Fruit fly (Drosophila melanogaster) whole organism, embryonic: ENCODE results near the gene CG6005.

Experiments used
- CG10274 ChIP-seq: fragments of 200-800 bp; sonication (Bioruptor generic); optimal IDR thresholded peaks from 3 replicates; lab custom pipeline; 2017; ENCODE audit warnings: missing biosample characterization, mild to moderate bottlenecking, missing genetic modification characterization
- CG10366 ChIP-seq: fragments of 200-800 bp; sonication (Bioruptor generic); IDR thresholded peaks from 2 replicates; pipeline ENCODE4 v1.3.6; 2022; ENCODE audit warnings: missing biosample characterization, missing genetic modification characterization
- CG12236 ChIP-seq: fragments of 200-800 bp; sonication (Bioruptor generic); optimal IDR thresholded peaks from 2 replicates; lab custom pipeline; 2016; ENCODE audit warnings: missing biosample characterization, missing genetic modification characterization
- CG1233 ChIP-seq: fragments of 200-800 bp; sonication (Bioruptor generic); optimal IDR thresholded peaks from 4 replicates; lab custom pipeline; 2018; ENCODE audit warnings: missing biosample characterization, mild to moderate bottlenecking, missing genetic modification characterization
- CG13775 ChIP-seq: fragments of 200-800 bp; sonication (Bioruptor generic); optimal IDR thresholded peaks from 3 replicates; lab custom pipeline; 2017; ENCODE audit warnings: missing biosample characterization, mild to moderate bottlenecking, missing genetic modification characterization
- CG14050 ChIP-seq: fragments of 200-800 bp; sonication (Bioruptor generic); IDR thresholded peaks from 3 replicates; pipeline ENCODE4 v1.3.6; 2022; ENCODE audit warnings: missing biosample characterization, missing genetic modification characterization
- CG15479 ChIP-seq: fragments of 200-800 bp; sonication (Bioruptor generic); optimal IDR thresholded peaks from 3 replicates; lab custom pipeline; 2019; ENCODE audit warnings: missing biosample characterization, mild to moderate bottlenecking, missing genetic modification characterization, moderate library complexity
- CG17359 ChIP-seq: fragments of 200-800 bp; sonication (Bioruptor generic); optimal IDR thresholded peaks from 3 replicates; lab custom pipeline; 2018; ENCODE audit warnings: missing biosample characterization, mild to moderate bottlenecking, missing genetic modification characterization, moderate library complexity
- CG17361 ChIP-seq: fragments of 200-800 bp; sonication (Bioruptor generic); IDR thresholded peaks from 3 replicates; pipeline ENCODE4 v1.3.6; 2022; ENCODE audit warnings: missing biosample characterization, missing genetic modification characterization
- CG4360 ChIP-seq: fragments of 200-800 bp; sonication (Bioruptor generic); IDR thresholded peaks from 2 replicates; pipeline ENCODE4 v1.3.6; 2022; ENCODE audit warnings: missing biosample characterization, missing genetic modification characterization
- CG6683 ChIP-seq: fragments of 200-800 bp; sonication (Bioruptor generic); optimal IDR thresholded peaks from 2 replicates; lab custom pipeline; 2017; ENCODE audit warnings: missing biosample characterization, mild to moderate bottlenecking, missing genetic modification characterization, missing genetic modification reagents
- CG7271 ChIP-seq: fragments of 200-800 bp; sonication (Bioruptor generic); optimal IDR thresholded peaks from 2 replicates; lab custom pipeline; 2018; ENCODE audit warnings: missing biosample characterization, mild to moderate bottlenecking, missing genetic modification characterization, moderate library complexity
- CG7556 ChIP-seq: fragments of 200-800 bp; sonication (Bioruptor generic); optimal IDR thresholded peaks from 2 replicates; lab custom pipeline; 2017; ENCODE audit warnings: missing biosample characterization, mild to moderate bottlenecking, missing genetic modification characterization
- CG7786 ChIP-seq: fragments of 200-800 bp; sonication (Bioruptor generic); optimal IDR thresholded peaks from 2 replicates; lab custom pipeline; 2016; ENCODE audit warnings: missing biosample characterization, missing genetic modification characterization
- CG7839 ChIP-seq: fragments of 200-800 bp; sonication (Bioruptor generic); optimal IDR thresholded peaks from 3 replicates; lab custom pipeline; 2018; ENCODE audit warnings: missing biosample characterization, mild to moderate bottlenecking, missing genetic modification characterization, moderate library complexity
- CG8290 ChIP-seq, 3 experiments: fragments of 200-800 bp; sonication (Bioruptor generic); optimal IDR thresholded peaks; 2 replicates each; lab custom pipeline; 2016 to 2019; ENCODE audit warnings: missing biosample characterization in 3 of 3, missing genetic modification characterization in 3 of 3, mild to moderate bottlenecking in 2 of 3, moderate library complexity in 1 of 3
- CG8359 ChIP-seq: fragments of 200-800 bp; sonication (Bioruptor generic); optimal IDR thresholded peaks from 2 replicates; lab custom pipeline; 2017; ENCODE audit warnings: missing biosample characterization, mild to moderate bottlenecking, missing genetic modification characterization, borderline replicate concordance
- CG8388 ChIP-seq: fragments of 200-800 bp; sonication (Bioruptor generic); optimal IDR thresholded peaks from 2 replicates; lab custom pipeline; 2019; ENCODE audit warnings: missing biosample characterization, mild to moderate bottlenecking, missing genetic modification characterization, moderate library complexity
- CG9727 ChIP-seq: fragments of 200-800 bp; sonication (Bioruptor generic); optimal IDR thresholded peaks from 3 replicates; lab custom pipeline; 2017; ENCODE audit warnings: missing biosample characterization, mild to moderate bottlenecking, missing genetic modification characterization
- CG9817 ChIP-seq: fragments of 200-800 bp; sonication (Bioruptor generic); optimal IDR thresholded peaks from 2 replicates; lab custom pipeline; 2018; ENCODE audit warnings: missing biosample characterization, mild to moderate bottlenecking, missing genetic modification characterization, moderate library complexity
- CoRest ChIP-seq: fragments of 200-800 bp; sonication (Bioruptor generic); optimal IDR thresholded peaks from 3 replicates; lab custom pipeline; 2018; ENCODE audit warnings: missing biosample characterization, mild to moderate bottlenecking, missing genetic modification characterization, moderate library complexity
- D19A ChIP-seq: fragments of 200-800 bp; optimal IDR thresholded peaks from 3 replicates; lab custom pipeline; 2019; ENCODE audit warnings: missing biosample characterization, mild to moderate bottlenecking, missing genetic modification characterization, moderate library complexity
- Eip74EF ChIP-seq, 2 experiments: fragments of 200-800 bp in 1 of 2; fragments of >200 bp in 1 of 2; sonication (Bioruptor generic) in 1 of 2; optimal IDR thresholded peaks; 2 replicates each; lab custom pipeline; 2017 to 2019; ENCODE audit warnings: missing biosample characterization in 2 of 2, missing genetic modification characterization in 2 of 2, mild to moderate bottlenecking in 1 of 2, moderate library complexity in 1 of 2
- Hr3 ChIP-seq: fragments of 200-800 bp; sonication (Bioruptor generic); optimal IDR thresholded peaks from 3 replicates; lab custom pipeline; 2016; ENCODE audit warnings: missing biosample characterization, missing genetic modification characterization
- Hr51 ChIP-seq, 2 experiments: fragments of 200-800 bp; sonication (Bioruptor generic); optimal IDR thresholded peaks; 2 replicates in 1 of 2; 3 replicates in 1 of 2; lab custom pipeline; 2016 to 2018; ENCODE audit warnings: missing biosample characterization in 2 of 2, missing genetic modification characterization in 2 of 2, mild to moderate bottlenecking in 1 of 2, moderate library complexity in 1 of 2
- Lim3 ChIP-seq: fragments of 200-800 bp; sonication (Bioruptor generic); IDR thresholded peaks from 2 replicates; pipeline ENCODE4 v1.3.6; 2022; ENCODE audit warnings: missing biosample characterization, missing genetic modification characterization
- Myb ChIP-seq: fragments of 200-800 bp; sonication (Bioruptor generic); optimal IDR thresholded peaks from 2 replicates; lab custom pipeline; 2016; ENCODE audit warnings: missing biosample characterization, missing genetic modification characterization
- NfI ChIP-seq: fragments of 200-800 bp; sonication (Bioruptor generic); optimal IDR thresholded peaks from 3 replicates; lab custom pipeline; 2018; ENCODE audit warnings: missing biosample characterization, mild to moderate bottlenecking, missing genetic modification characterization, moderate library complexity
- Six4 ChIP-seq: fragments of 200-800 bp; sonication (Bioruptor generic); optimal IDR thresholded peaks from 2 replicates; lab custom pipeline; 2016; ENCODE audit warnings: missing biosample characterization, missing genetic modification characterization
- Sry-δ ChIP-seq: fragments of 200-800 bp; sonication (Bioruptor generic); optimal IDR thresholded peaks from 2 replicates; lab custom pipeline; 2016; ENCODE audit warnings: missing biosample characterization, missing genetic modification characterization
- TFAM ChIP-seq: fragments of 200-800 bp; sonication (Bioruptor generic); optimal IDR thresholded peaks from 2 replicates; lab custom pipeline; 2017; ENCODE audit warnings: missing biosample characterization, missing genetic modification characterization, inconsistent platforms
- bowl ChIP-seq: fragments of 200-800 bp; sonication (Bioruptor generic); IDR thresholded peaks from 2 replicates; pipeline ENCODE4 v1.3.6; 2022; ENCODE audit warnings: missing biosample characterization, missing genetic modification characterization
- chinmo ChIP-seq: fragments of 200-800 bp; sonication (Bioruptor generic); IDR thresholded peaks from 4 replicates; pipeline ENCODE4 v1.3.6; 2022; ENCODE audit warnings: missing biosample characterization, missing genetic modification characterization; ENCODE audit not compliant: partially characterized antibody
- klu ChIP-seq: fragments of 200-800 bp; sonication (Bioruptor generic); IDR thresholded peaks from 2 replicates; pipeline ENCODE4 v1.3.6; 2022; ENCODE audit warnings: missing biosample characterization, missing genetic modification characterization
- kni ChIP-seq: fragments of 200-800 bp; sonication (Bioruptor generic); optimal IDR thresholded peaks from 3 replicates; lab custom pipeline; 2017; ENCODE audit warnings: mild to moderate bottlenecking, missing biosample characterization, missing genetic modification reagents, missing genetic modification characterization
- mam ChIP-seq: fragments of 200-800 bp; sonication (Bioruptor generic); optimal IDR thresholded peaks from 3 replicates; lab custom pipeline; 2016; ENCODE audit warnings: missing biosample characterization, missing genetic modification characterization
- nau ChIP-seq: fragments of 200-800 bp; sonication (Bioruptor generic); optimal IDR thresholded peaks from 3 replicates; lab custom pipeline; 2017; ENCODE audit warnings: missing biosample characterization, mild to moderate bottlenecking, missing genetic modification characterization, missing genetic modification reagents
- org-1 ChIP-seq: fragments of 200-800 bp; sonication (Bioruptor generic); optimal IDR thresholded peaks from 2 replicates; lab custom pipeline; 2017; ENCODE audit warnings: missing biosample characterization, missing genetic modification characterization
- peb ChIP-seq: fragments of 200-800 bp; sonication (Bioruptor generic); IDR thresholded peaks from 2 replicates; pipeline ENCODE4 v1.3.6; 2022; ENCODE audit warnings: missing biosample characterization, missing genetic modification characterization
- pfk ChIP-seq: fragments of 200-800 bp; sonication (Bioruptor generic); optimal IDR thresholded peaks from 2 replicates; lab custom pipeline; 2018; ENCODE audit warnings: missing biosample characterization, mild to moderate bottlenecking, missing genetic modification characterization, moderate library complexity
- pnt ChIP-seq: fragments of 200-800 bp; sonication (Bioruptor generic); optimal IDR thresholded peaks from 3 replicates; lab custom pipeline; 2016; ENCODE audit warnings: missing biosample characterization, missing genetic modification characterization
- pum ChIP-seq: fragments of 200-800 bp; sonication (Bioruptor generic); optimal IDR thresholded peaks from 2 replicates; lab custom pipeline; 2016; ENCODE audit warnings: missing biosample characterization, missing genetic modification characterization
- row ChIP-seq: fragments of 200-800 bp; sonication (Bioruptor generic); IDR thresholded peaks from 3 replicates; pipeline ENCODE4 v1.3.6; 2022; ENCODE audit warnings: missing biosample characterization, missing genetic modification characterization
- sc ChIP-seq, 3 experiments: fragments of >200 bp in 2 of 3; fragments of 200-800 bp in 1 of 3; sonication (Bioruptor generic) in 1 of 3; optimal IDR thresholded peaks; 2 replicates in 2 of 3; 3 replicates in 1 of 3; lab custom pipeline; 2017; ENCODE audit warnings: mild to moderate bottlenecking in 1 of 3, missing biosample characterization in 1 of 3, missing genetic modification characterization in 1 of 3, missing genetic modification reagents in 1 of 3
- schlank ChIP-seq: fragments of 200-800 bp; sonication (Bioruptor generic); optimal IDR thresholded peaks from 2 replicates; lab custom pipeline; 2018; ENCODE audit warnings: missing biosample characterization, mild to moderate bottlenecking, missing genetic modification characterization
- sd ChIP-seq: fragments of 200-800 bp; sonication (Bioruptor generic); optimal IDR thresholded peaks from 3 replicates; lab custom pipeline; 2018; ENCODE audit warnings: missing biosample characterization, mild to moderate bottlenecking, missing genetic modification characterization, moderate library complexity
- sens ChIP-seq: fragments of 200-800 bp; sonication (Bioruptor generic); peaks from one replicate; lab custom pipeline; 2016; ENCODE audit warnings: missing biosample characterization, missing genetic modification characterization
- slou ChIP-seq: fragments of 200-800 bp; sonication (Bioruptor generic); optimal IDR thresholded peaks from 3 replicates; lab custom pipeline; 2016; ENCODE audit warnings: missing biosample characterization, missing genetic modification characterization

CG6005 gene

dm6 chr3R:19014742-19015422, 8.9 kb downstream of the CG6005 start (continued):
- TF ChIP-seq sd (tag; lab: Kevin White, UChicago) (no peak), CG8290 (GFP tag; optimal IDR thresholded peaks at IDR 0.05; lab: Kevin White, UChicago) (no peak), CG8290 (tag; optimal IDR thresholded peaks at IDR 0.05; lab: Kevin White, UChicago) (no peak), bowl (no peak), CG8359 (GFP tag; lab: Kevin White, UChicago) (no peak), Hr3 (peak; percentile 39), peb (GFP tag; lab: Robert Waterston, UW) (peak; percentile 34; the same call in 1 of the 2 replicates), kni (GFP tag; lab: Kevin White, UChicago) (no peak), CG12236 (GFP tag; lab: Kevin White, UChicago) (no peak), pfk (no peak), mam (GFP tag; lab: Kevin White, UChicago) (no peak), CG10366 (GFP tag; lab: Robert Waterston, UW) (0 out of 2 replicates have a peak, but pooled peaks have one; percentile 25), TFAM (no peak), CG7556 (GFP tag; lab: Kevin White, UChicago) (peak; percentile 15), Eip74EF (GFP tag; optimal IDR thresholded peaks at IDR 0.05; lab: Kevin White, UChicago) (peak in 1 of 2 experiments; percentile 70), CG15479 (GFP tag; lab: Kevin White, UChicago) (no peak), schlank (tag; lab: Kevin White, UChicago) (no peak), CG1233 (GFP tag; lab: Kevin White, UChicago) (no peak), chinmo (GFP tag; lab: Robert Waterston, UW) (no peak), NfI (GFP tag; lab: Kevin White, UChicago) (no peak), pnt (no peak), CG10274 (GFP tag; lab: Kevin White, UChicago) (no peak), Sry-δ (GFP tag; lab: Kevin White, UChicago) (no peak), CG14050 (no peak; the same call in 2 of the 3 replicates), org-1 (GFP tag; lab: Kevin White, UChicago) (no peak), CG6683 (GFP tag; lab: Kevin White, UChicago) (no peak), CG7271 (tag; lab: Kevin White, UChicago) (no peak), CG7786 (GFP tag; lab: Kevin White, UChicago) (no peak), CG7839 (tag; lab: Kevin White, UChicago) (peak; percentile 60), sc (optimal IDR thresholded peaks at IDR 0.05; lab: Kevin White, UChicago) (no peak), sc (GFP tag; optimal IDR thresholded peaks at IDR 0.05; lab: Kevin White, UChicago) (peak; percentile 43), CG17361 (GFP tag; lab: Robert Waterston, UW) (peak; percentile 70; the same call in 2 of the 3 replicates), CG17359 (tag; lab: Kevin White, UChicago) (peak; percentile 71), nau (GFP tag; lab: Kevin White, UChicago) (no peak), CG4360 (GFP tag; lab: Robert Waterston, UW) (peak; percentile 39; the same call in 1 of the 2 replicates), slou (GFP tag; lab: Kevin White, UChicago) (no peak), CG13775 (GFP tag; lab: Kevin White, UChicago) (peak; percentile 28), pum (no peak), sens (GFP tag; lab: Kevin White, UChicago) (peak; percentile 78), Six4 (GFP tag; lab: Kevin White, UChicago) (peak; percentile 44), CoRest (tag; lab: Kevin White, UChicago) (peak; percentile 42), CG9817 (tag; lab: Kevin White, UChicago) (no peak), klu (GFP tag; lab: Robert Waterston, UW) (no peak), CG9727 (GFP tag; lab: Kevin White, UChicago) (peak; percentile 25), Hr51 (GFP tag; optimal IDR thresholded peaks at IDR 0.05; lab: Kevin White, UChicago) (peak in 1 of 2 experiments; percentile 31), Lim3 (GFP tag; lab: Robert Waterston, UW) (no peak), D19A (tag; lab: Kevin White, UChicago) (peak; percentile 52), CG8388 (GFP tag; lab: Kevin White, UChicago) (peak; percentile 64), row (GFP tag; lab: Robert Waterston, UW) (peak; percentile 58), Myb (GFP tag; lab: Kevin White, UChicago) (no peak)
